Worm (Caenorhabditis elegans) whole organism, dauer: ENCODE data around the gene srr-2.
"Not testable (repeated sequence)": the region's sequence is repeated elsewhere in the genome, so short reads cannot be mapped to it uniquely, and the experiment has no call there.

ENCODE experiments used
- unc-62 ChIP-seq: sonication (generic microtip); optimal IDR thresholded peaks from 2 replicates; lab custom pipeline; 2017; ENCODE audit warnings: missing biosample characterization, missing genetic modification reagents, missing genetic modification characterization

Gene srr-2

ce11 chrV:19217104-19217503 lies at the start of gene srr-2:
TSS of gene srr-2 (minus strand) at chrV:19217176.
- TF ChIP-seq unc-62 (GFP tag; lab: Kevin White, UChicago): no peak

- not testable (repeated sequence) for TF ChIP-seq unc-62 (GFP tag; lab: Kevin White, UChicago)
Observed at ce11 chrV:19264148-19264547, 47.2 kb upstream of the srr-2 start, which contains the start of gene F21D9.1. TSS of gene F21D9.1 (plus strand) at chrV:19264448.

ce11 chrV:19262349-19262748 lies 45.4 kb upstream of the srr-2 start, which contains the start of gene F21D9.2:
TSS of gene F21D9.2 (minus strand) at chrV:19262449.
- TF ChIP-seq unc-62 (GFP tag; lab: Kevin White, UChicago): no peak

ce11 chrV:19260686-19261085 lies 43.7 kb upstream of the srr-2 start:
- no peak for TF ChIP-seq unc-62 (GFP tag; lab: Kevin White, UChicago)

ce11 chrV:19259403-19259802 lies 42.4 kb upstream of the srr-2 start:
- no peak for TF ChIP-seq unc-62 (GFP tag; lab: Kevin White, UChicago)

ce11 chrV:19257653-19258052 lies 40.7 kb upstream of the srr-2 start, which contains the start of gene F21D9.3:
TSS of gene F21D9.3 (minus strand) at chrV:19257753.
- no peak for TF ChIP-seq unc-62 (GFP tag; lab: Kevin White, UChicago)

ce11 chrV:19253520-19253919 lies 36.5 kb upstream of the srr-2 start, which contains the start of gene F21D9.4:
TSS of gene F21D9.4 (plus strand) at chrV:19253820.
- TF ChIP-seq unc-62 (GFP tag; lab: Kevin White, UChicago): no peak

ce11 chrV:19251844-19252243 lies 34.9 kb upstream of the srr-2 start, which contains the start of gene F21D9.11:
TSS of gene F21D9.11 (plus strand) at chrV:19252144.
- no peak for TF ChIP-seq unc-62 (GFP tag; lab: Kevin White, UChicago)

- TF ChIP-seq unc-62 (GFP tag; lab: Kevin White, UChicago): no peak
Observed at ce11 chrV:19250983-19251382, 34.0 kb upstream of the srr-2 start, which contains the start of gene str-81. TSS of gene str-81 (minus strand) at chrV:19251083.

ce11 chrV:19240129-19240528 lies 23.2 kb upstream of the srr-2 start, which contains the start of the genes fbxb-115 and fbxb-1:
TSS of gene fbxb-115 (minus strand) at chrV:19240229.
TSS of gene fbxb-1 (plus strand) at chrV:19240354.
- no peak for TF ChIP-seq unc-62 (GFP tag; lab: Kevin White, UChicago)

- TF ChIP-seq unc-62 (GFP tag; lab: Kevin White, UChicago): no peak
Observed at ce11 chrV:19237204-19237603, 20.2 kb upstream of the srr-2 start, which contains the start of gene fbxb-2. TSS of gene fbxb-2 (minus strand) at chrV:19237304.

ce11 chrV:19233469-19233868 lies 16.5 kb upstream of the srr-2 start, which contains the start of gene fbxb-116:
TSS of gene fbxb-116 (plus strand) at chrV:19233769.
- TF ChIP-seq unc-62 (GFP tag; lab: Kevin White, UChicago): no peak

- no peak for TF ChIP-seq unc-62 (GFP tag; lab: Kevin White, UChicago)
Observed at ce11 chrV:19231167-19231566, 14.2 kb upstream of the srr-2 start.

ce11 chrV:19230413-19230812 lies 13.4 kb upstream of the srr-2 start, which contains the start of gene sqst-3:
TSS of gene sqst-3 (plus strand) at chrV:19230782.
- no peak for TF ChIP-seq unc-62 (GFP tag; lab: Kevin White, UChicago)

ce11 chrV:19217675-19218074 lies 699 bp upstream of the srr-2 start, which contains the start of gene oac-49:
TSS of gene oac-49 (plus strand) at chrV:19217975.
- TF ChIP-seq unc-62 (GFP tag; lab: Kevin White, UChicago): no peak

ce11 chrV:19212354-19212753 lies 4.6 kb downstream of the srr-2 start:
- no peak for TF ChIP-seq unc-62 (GFP tag; lab: Kevin White, UChicago)

ce11 chrV:19211795-19212194 lies 5.2 kb downstream of the srr-2 start, which contains the start of gene nhr-79:
TSS of gene nhr-79 (minus strand) at chrV:19211895.
- no peak for TF ChIP-seq unc-62 (GFP tag; lab: Kevin White, UChicago)
